Fruit fly (Drosophila melanogaster) whole organism, embryonic: ENCODE data around the gene CG16985.

Source experiments
- Bgb ChIP-seq: fragments of 200-800 bp; sonication (Bioruptor generic); IDR thresholded peaks from 2 replicates; pipeline ENCODE4 v1.3.6; 2022; ENCODE audit warnings: missing biosample characterization, missing genetic modification characterization; ENCODE audit not compliant: partially characterized antibody
- BtbVII ChIP-seq: fragments of 200-800 bp; sonication (Bioruptor generic); optimal IDR thresholded peaks from 3 replicates; lab custom pipeline; 2017; ENCODE audit warnings: missing biosample characterization, mild to moderate bottlenecking, missing genetic modification characterization
- CG1024 ChIP-seq: fragments of 200-800 bp; sonication (Bioruptor generic); IDR thresholded peaks from 2 replicates; pipeline ENCODE4 v1.3.6; 2022; ENCODE audit warnings: missing biosample characterization, missing genetic modification characterization
- CG11093 ChIP-seq: fragments of 200-800 bp; sonication (Bioruptor generic); IDR thresholded peaks from 3 replicates; pipeline ENCODE4 v1.3.6; 2022; ENCODE audit warnings: missing biosample characterization, missing genetic modification characterization
- CG11456 ChIP-seq: fragments of 200-800 bp; sonication (Bioruptor generic); IDR thresholded peaks from 3 replicates; pipeline ENCODE4 v1.3.6; 2022; ENCODE audit warnings: missing biosample characterization, missing genetic modification characterization
- CG11504 ChIP-seq: fragments of 200-800 bp; sonication (Bioruptor generic); optimal IDR thresholded peaks from 3 replicates; lab custom pipeline; 2019; ENCODE audit warnings: missing biosample characterization, mild to moderate bottlenecking, missing genetic modification characterization, moderate library complexity
- CG13123 ChIP-seq: fragments of 200-800 bp; sonication (Bioruptor generic); optimal IDR thresholded peaks from 2 replicates; lab custom pipeline; 2016; ENCODE audit warnings: missing biosample characterization, missing genetic modification characterization
- CG13296 ChIP-seq: fragments of 200-800 bp; sonication (Bioruptor generic); optimal IDR thresholded peaks from 3 replicates; lab custom pipeline; 2018; ENCODE audit warnings: missing biosample characterization, mild to moderate bottlenecking, missing genetic modification characterization
- CG17186 ChIP-seq: fragments of 200-800 bp; sonication (Bioruptor generic); optimal IDR thresholded peaks from 3 replicates; lab custom pipeline; 2017; ENCODE audit warnings: missing biosample characterization, missing genetic modification reagents, missing genetic modification characterization
- CG17328 ChIP-seq: fragments of 200-800 bp; sonication (Bioruptor generic); IDR thresholded peaks from 2 replicates; pipeline ENCODE4 v1.3.6; 2022; ENCODE audit warnings: missing biosample characterization, missing genetic modification characterization
- CG2129 ChIP-seq: fragments of 200-800 bp; sonication (Bioruptor generic); IDR thresholded peaks from 2 replicates; pipeline ENCODE4 v1.3.6; 2022; ENCODE audit warnings: missing biosample characterization, missing genetic modification characterization; ENCODE audit not compliant: partially characterized antibody
- CG2199 ChIP-seq: fragments of 200-800 bp; sonication (Bioruptor generic); IDR thresholded peaks from 3 replicates; pipeline ENCODE4 v1.3.6; 2022; ENCODE audit warnings: missing biosample characterization, missing genetic modification characterization
- CG2678 ChIP-seq: fragments of 200-800 bp; sonication (Bioruptor generic); optimal IDR thresholded peaks from 3 replicates; lab custom pipeline; 2019; ENCODE audit warnings: missing biosample characterization, mild to moderate bottlenecking, missing genetic modification characterization, moderate library complexity
- CG2875 ChIP-seq: fragments of 200-800 bp; sonication (Bioruptor generic); optimal IDR thresholded peaks from 2 replicates; lab custom pipeline; 2017; ENCODE audit warnings: missing biosample characterization, mild to moderate bottlenecking, missing genetic modification characterization, missing genetic modification reagents
- CG2889 ChIP-seq: fragments of 200-800 bp; sonication (Bioruptor generic); IDR thresholded peaks from 3 replicates; pipeline ENCODE4 v1.3.6; 2022; ENCODE audit warnings: missing biosample characterization, missing genetic modification characterization
- CG3163 ChIP-seq: fragments of 200-800 bp; sonication (Bioruptor generic); optimal IDR thresholded peaks from 3 replicates; lab custom pipeline; 2016; ENCODE audit warnings: missing biosample characterization, missing genetic modification characterization
- CG32767 ChIP-seq: fragments of 200-800 bp; sonication (Bioruptor generic); IDR thresholded peaks from 2 replicates; pipeline ENCODE4 v1.3.6; 2022; ENCODE audit warnings: missing biosample characterization, missing genetic modification characterization
- CG3281 ChIP-seq: fragments of 200-800 bp; sonication (Bioruptor generic); optimal IDR thresholded peaks from 3 replicates; lab custom pipeline; 2017; ENCODE audit warnings: missing biosample characterization, mild to moderate bottlenecking, missing genetic modification characterization
- CG3407 ChIP-seq: fragments of 200-800 bp; sonication (Bioruptor generic); optimal IDR thresholded peaks from 2 replicates; lab custom pipeline; 2018; ENCODE audit warnings: missing biosample characterization, mild to moderate bottlenecking, missing genetic modification characterization
- CG7372 ChIP-seq: fragments of 200-800 bp; sonication (Bioruptor generic); IDR thresholded peaks from 2 replicates; pipeline ENCODE4 v1.3.6; 2022; ENCODE audit warnings: missing biosample characterization, missing genetic modification characterization
- CG7839 ChIP-seq: fragments of 200-800 bp; sonication (Bioruptor generic); optimal IDR thresholded peaks from 3 replicates; lab custom pipeline; 2018; ENCODE audit warnings: missing biosample characterization, mild to moderate bottlenecking, missing genetic modification characterization, moderate library complexity
- CG8765 ChIP-seq: fragments of 200-800 bp; sonication (Bioruptor generic); IDR thresholded peaks from 2 replicates; pipeline ENCODE4 v1.3.6; 2022; ENCODE audit warnings: missing biosample characterization, missing genetic modification characterization
- CHES-1-like ChIP-seq: fragments of 200-800 bp; sonication (Bioruptor generic); optimal IDR thresholded peaks from 2 replicates; lab custom pipeline; 2016; ENCODE audit warnings: missing biosample characterization, missing genetic modification characterization
- CkIIα-i1 ChIP-seq: fragments of 200-800 bp; sonication (Bioruptor generic); IDR thresholded peaks from 2 replicates; pipeline ENCODE4 v1.3.6; 2022; ENCODE audit warnings: missing biosample characterization, missing genetic modification characterization
- Dip2 ChIP-seq: fragments of 200-800 bp; sonication (Bioruptor generic); IDR thresholded peaks from 2 replicates; pipeline ENCODE4 v1.3.6; 2022; ENCODE audit warnings: missing biosample characterization, missing genetic modification characterization
- Doc2 ChIP-seq: fragments of 200-800 bp; sonication (Bioruptor generic); IDR thresholded peaks from 2 replicates; pipeline ENCODE4 v1.3.6; 2022; ENCODE audit warnings: missing biosample characterization, missing genetic modification characterization
- E2f2 ChIP-seq: fragments of 200-800 bp; sonication (Bioruptor generic); IDR thresholded peaks from 2 replicates; pipeline ENCODE4 v1.3.6; 2022; ENCODE audit warnings: missing biosample characterization, missing genetic modification characterization
- Fer2 ChIP-seq: fragments of 200-800 bp; sonication (Bioruptor generic); optimal IDR thresholded peaks from 2 replicates; lab custom pipeline; 2018; ENCODE audit warnings: missing biosample characterization, mild to moderate bottlenecking, missing genetic modification characterization, moderate library complexity
- Hsf ChIP-seq: fragments of 200-800 bp; sonication (Bioruptor generic); optimal IDR thresholded peaks from 3 replicates; lab custom pipeline; 2016; ENCODE audit warnings: missing biosample characterization, missing genetic modification characterization
- Lhr ChIP-seq: fragments of 200-800 bp; sonication (Bioruptor generic); optimal IDR thresholded peaks from 3 replicates; lab custom pipeline; 2017; ENCODE audit warnings: mild to moderate bottlenecking, missing biosample characterization, missing genetic modification reagents, missing genetic modification characterization
- Lpt ChIP-seq: fragments of >200 bp; optimal IDR thresholded peaks from 2 replicates; lab custom pipeline; 2018; ENCODE audit warnings: missing biosample characterization, missing genetic modification characterization
- Vsx1 ChIP-seq: fragments of 200-800 bp; sonication (Bioruptor generic); optimal IDR thresholded peaks from 2 replicates; lab custom pipeline; 2017; ENCODE audit warnings: missing biosample characterization, mild to moderate bottlenecking, missing genetic modification characterization, missing genetic modification reagents
- ato ChIP-seq: fragments of 200-800 bp; sonication (Bioruptor generic); IDR thresholded peaks from 2 replicates; pipeline ENCODE4 v1.3.6; 2022; ENCODE audit warnings: missing biosample characterization, missing genetic modification characterization; ENCODE audit not compliant: partially characterized antibody
- chif ChIP-seq, 2 experiments: fragments of 200-800 bp; sonication (Bioruptor generic); optimal IDR thresholded peaks; 3 replicates each; lab custom pipeline; 2016; ENCODE audit warnings: missing biosample characterization in 2 of 2, missing genetic modification characterization in 2 of 2
- danr ChIP-seq: fragments of 200-800 bp; sonication (Bioruptor generic); IDR thresholded peaks from 2 replicates; pipeline ENCODE4 v1.3.6; 2022; ENCODE audit warnings: missing biosample characterization, missing genetic modification characterization
- en ChIP-seq: fragments of 200-800 bp; sonication (Bioruptor generic); optimal IDR thresholded peaks from 2 replicates; lab custom pipeline; 2016; ENCODE audit warnings: missing biosample characterization, missing genetic modification characterization
- fu2 ChIP-seq: fragments of 200-800 bp; sonication (Bioruptor generic); optimal IDR thresholded peaks from 2 replicates; lab custom pipeline; 2016; ENCODE audit warnings: missing biosample characterization, missing genetic modification characterization
- gsb ChIP-seq: fragments of 200-800 bp; sonication (Bioruptor generic); IDR thresholded peaks from 2 replicates; pipeline ENCODE4 v1.3.6; 2022; ENCODE audit warnings: missing biosample characterization, missing genetic modification characterization
- ham ChIP-seq: fragments of 200-800 bp; sonication (Bioruptor generic); IDR thresholded peaks from 2 replicates; pipeline ENCODE4 v1.3.6; 2022; ENCODE audit warnings: missing biosample characterization, missing genetic modification characterization
- her ChIP-seq: fragments of 200-800 bp; sonication (Bioruptor generic); optimal IDR thresholded peaks from 2 replicates; lab custom pipeline; 2016; ENCODE audit warnings: missing biosample characterization, missing genetic modification characterization
- jing ChIP-seq: fragments of 200-800 bp; sonication (Bioruptor generic); optimal IDR thresholded peaks from 2 replicates; lab custom pipeline; 2018; ENCODE audit warnings: missing biosample characterization, mild to moderate bottlenecking, missing genetic modification characterization
- nerfin-1 ChIP-seq: fragments of 200-800 bp; sonication (Bioruptor generic); optimal IDR thresholded peaks from 3 replicates; lab custom pipeline; 2019; ENCODE audit warnings: missing biosample characterization, mild to moderate bottlenecking, missing genetic modification characterization, moderate library complexity
- nmo ChIP-seq: fragments of 200-800 bp; sonication (Bioruptor generic); optimal IDR thresholded peaks from 2 replicates; lab custom pipeline; 2018; ENCODE audit warnings: missing biosample characterization, mild to moderate bottlenecking, missing genetic modification characterization, moderate library complexity
- odd ChIP-seq: fragments of 200-800 bp; sonication (Bioruptor generic); optimal IDR thresholded peaks from 2 replicates; lab custom pipeline; 2017; ENCODE audit warnings: missing biosample characterization, mild to moderate bottlenecking, missing genetic modification characterization
- onecut ChIP-seq: fragments of 200-800 bp; sonication (Bioruptor generic); IDR thresholded peaks from 2 replicates; pipeline ENCODE4 v1.3.6; 2022; ENCODE audit warnings: missing biosample characterization, missing genetic modification characterization
- pfk ChIP-seq: fragments of 200-800 bp; sonication (Bioruptor generic); optimal IDR thresholded peaks from 2 replicates; lab custom pipeline; 2018; ENCODE audit warnings: missing biosample characterization, mild to moderate bottlenecking, missing genetic modification characterization, moderate library complexity
- rib ChIP-seq: fragments of 200-800 bp; sonication (Bioruptor generic); IDR thresholded peaks from 2 replicates; pipeline ENCODE4 v1.3.6; 2022; ENCODE audit warnings: missing biosample characterization, missing genetic modification characterization
- sens ChIP-seq: fragments of 200-800 bp; sonication (Bioruptor generic); peaks from one replicate; lab custom pipeline; 2016; ENCODE audit warnings: missing biosample characterization, missing genetic modification characterization
- shn ChIP-seq: fragments of 200-800 bp; sonication (Bioruptor generic); optimal IDR thresholded peaks from 3 replicates; lab custom pipeline; 2016; ENCODE audit warnings: missing biosample characterization, missing genetic modification characterization
- slbo ChIP-seq: fragments of 200-800 bp; sonication (Bioruptor generic); IDR thresholded peaks from 2 replicates; pipeline ENCODE4 v1.3.6; 2022; ENCODE audit warnings: missing biosample characterization, missing genetic modification characterization
- so ChIP-seq: fragments of 200-800 bp; sonication (Bioruptor generic); IDR thresholded peaks from 3 replicates; pipeline ENCODE4 v1.3.6; 2022; ENCODE audit warnings: missing biosample characterization, missing genetic modification characterization
- toy ChIP-seq: fragments of 200-800 bp; sonication (Bioruptor generic); IDR thresholded peaks from 2 replicates; pipeline ENCODE4 v1.3.6; 2022; ENCODE audit warnings: missing biosample characterization, missing genetic modification characterization
- vfl ChIP-seq: fragments of 200-800 bp; sonication (Bioruptor generic); optimal IDR thresholded peaks from 2 replicates; lab custom pipeline; 2016; ENCODE audit warnings: missing biosample characterization, missing genetic modification characterization

CG16985 gene

DNA sequence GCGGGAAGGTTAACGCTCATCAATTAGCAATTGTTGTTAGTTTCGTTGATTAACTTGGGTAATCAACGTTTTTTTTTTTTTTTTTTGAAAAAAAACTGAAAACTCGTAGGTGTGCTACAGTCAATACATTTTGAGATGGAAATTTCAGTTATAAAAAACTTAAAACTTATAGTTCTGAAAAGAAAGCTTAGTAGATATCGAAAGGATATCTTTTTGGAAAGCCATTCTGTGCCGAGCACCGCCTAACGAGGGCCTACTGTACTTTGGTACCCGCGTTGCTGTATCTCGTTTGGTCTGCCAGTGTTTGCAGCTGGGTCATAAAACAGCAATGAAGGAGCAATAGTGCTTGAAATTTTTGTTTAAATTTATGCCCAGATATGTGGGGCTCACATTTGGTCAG lies 27.1 kb upstream of the CG16985 start (continued):
- no peak for TF ChIP-seq CG8765
- TF ChIP-seq CG2129 (GFP tag; lab: Robert Waterston, UW) = no peak
- peak; percentile 37 for TF ChIP-seq CG3281 (GFP tag; lab: Kevin White, UChicago)
- TF ChIP-seq fu2 (GFP tag; lab: Kevin White, UChicago) = no peak
- no peak for TF ChIP-seq CG13123 (GFP tag; lab: Kevin White, UChicago)
- TF ChIP-seq nmo (GFP tag; lab: Kevin White, UChicago) = no peak
- no peak for TF ChIP-seq Lhr (GFP tag; lab: Kevin White, UChicago)
- no peak for TF ChIP-seq ato (GFP tag; lab: Robert Waterston, UW)
- no peak for TF ChIP-seq pfk (GFP tag; lab: Kevin White, UChicago)
- TF ChIP-seq CHES-1-like = no peak
- no peak for TF ChIP-seq CG32767 (GFP tag; lab: Robert Waterston, UW)
- TF ChIP-seq Hsf (GFP tag; lab: Kevin White, UChicago) = no peak
- TF ChIP-seq Doc2 = no peak
- TF ChIP-seq CG17328 = no peak
- no peak for TF ChIP-seq Lpt (GFP tag; lab: Kevin White, UChicago)
- peak; percentile 26; the same call in 1 of the 3 replicates for TF ChIP-seq CG11093
- no peak for TF ChIP-seq chif (GFP tag; optimal IDR thresholded peaks at IDR 0.05; lab: Kevin White, UChicago)
- TF ChIP-seq Bgb (GFP tag; lab: Robert Waterston, UW) = no peak
- no peak for TF ChIP-seq CG2889 (GFP tag; lab: Robert Waterston, UW)
- no peak for TF ChIP-seq shn (GFP tag; lab: Kevin White, UChicago)
- no peak for TF ChIP-seq rib (GFP tag; lab: Robert Waterston, UW)
- no peak for TF ChIP-seq Vsx1
- TF ChIP-seq vfl = no peak
- TF ChIP-seq nerfin-1 = no peak
- TF ChIP-seq Fer2 (tag; lab: Kevin White, UChicago) = no peak
- TF ChIP-seq ham (GFP tag; lab: Robert Waterston, UW) = no peak
- no peak for TF ChIP-seq CG7372 (GFP tag; lab: Robert Waterston, UW)
- TF ChIP-seq CG3407 (GFP tag; lab: Kevin White, UChicago) = no peak
- no peak for TF ChIP-seq toy (GFP tag; lab: Robert Waterston, UW)
- TF ChIP-seq BtbVII = no peak
- peak; percentile 67 for TF ChIP-seq slbo (GFP tag; lab: Robert Waterston, UW)
- TF ChIP-seq CG11504 (tag; lab: Kevin White, UChicago) = peak; percentile 49
- no peak for TF ChIP-seq Dip2
- TF ChIP-seq CG13296 (GFP tag; lab: Kevin White, UChicago) = no peak
- TF ChIP-seq her (GFP tag; lab: Kevin White, UChicago) = no peak
- TF ChIP-seq onecut (GFP tag; lab: Robert Waterston, UW) = 0 out of 2 replicates have a peak, but pooled peaks have one; percentile 5
- TF ChIP-seq danr (GFP tag; lab: Robert Waterston, UW) = no peak
- no peak for TF ChIP-seq gsb (GFP tag; lab: Robert Waterston, UW)
- no peak for TF ChIP-seq odd (GFP tag; lab: Kevin White, UChicago)
- no peak for TF ChIP-seq CG2199 (GFP tag; lab: Robert Waterston, UW)
- TF ChIP-seq en (GFP tag; lab: Kevin White, UChicago) = no peak
- no peak for TF ChIP-seq CG3163 (GFP tag; lab: Kevin White, UChicago)
- TF ChIP-seq CG1024 = peak; percentile 38; the same call in 1 of the 2 replicates
- no peak for TF ChIP-seq so (GFP tag; lab: Robert Waterston, UW)
- peak; percentile 27 for TF ChIP-seq sens
- peak; percentile 46 for TF ChIP-seq CG7839 (tag; lab: Kevin White, UChicago)
- 0 out of 3 replicates have a peak, but pooled peaks have one; percentile 72 for TF ChIP-seq CG11456
- TF ChIP-seq CG2875 (GFP tag; lab: Kevin White, UChicago) = no peak
- TF ChIP-seq CG2678 (tag; lab: Kevin White, UChicago) = no peak
- TF ChIP-seq jing (GFP tag; lab: Kevin White, UChicago) = no peak
- TF ChIP-seq CkIIα-i1 (GFP tag; lab: Robert Waterston, UW) = no peak
- TF ChIP-seq E2f2 (GFP tag; lab: Robert Waterston, UW) = no peak
- no peak for TF ChIP-seq CG17186
